Worm (Caenorhabditis elegans) whole organism, L1 larva: ENCODE measurements around the gene F40A3.2.
A peak's percentile ranks its signal among the peaks of the same experiment; 100 is the strongest.

Source experiments
- C34B4.2 ChIP-seq: sonication (generic microtip); optimal IDR thresholded peaks from 2 replicates; lab custom pipeline; 2017; ENCODE audit warnings: mild to moderate bottlenecking, missing genetic modification characterization, missing compliant biosample characterization
- F16B12.6 ChIP-seq: fragments of 150-350 bp; optimal IDR thresholded peaks from 2 replicates; lab custom pipeline; 2014; ENCODE audit warnings: missing biosample characterization, missing genetic modification characterization
- Y116A8C.19 ChIP-seq: sonication (generic microtip); optimal IDR thresholded peaks from 2 replicates; lab custom pipeline; 2016; ENCODE audit warnings: missing compliant biosample characterization, missing genetic modification characterization, borderline replicate concordance
- alr-1 ChIP-seq: fragments of 200-800 bp; sonication (Bioruptor generic); optimal IDR thresholded peaks from 2 replicates; lab custom pipeline; 2018; ENCODE audit warnings: borderline replicate concordance, mild to moderate bottlenecking, missing genetic modification characterization, missing compliant biosample characterization
- aly-2 ChIP-seq: fragments of 150-350 bp; optimal IDR thresholded peaks from 2 replicates; lab custom pipeline; 2014; ENCODE audit warnings: missing biosample characterization, missing genetic modification characterization
- ceh-8 ChIP-seq: fragments of 200-800 bp; sonication (Bioruptor generic); optimal IDR thresholded peaks from 2 replicates; lab custom pipeline; 2018; ENCODE audit warnings: mild to moderate bottlenecking, missing genetic modification characterization, moderate library complexity, missing compliant biosample characterization
- ceh-82 ChIP-seq, 3 experiments: fragments of 150-350 bp in 1 of 3; sonication (generic microtip) in 2 of 3; optimal IDR thresholded peaks; 2 replicates each; lab custom pipeline; 2014 to 2017; ENCODE audit warnings: missing biosample characterization in 3 of 3, missing genetic modification characterization in 3 of 3
- ceh-88 ChIP-seq: fragments of 200-800 bp; sonication (Bioruptor generic); IDR thresholded peaks from 2 replicates; pipeline ENCODE4 v1.3.6; 2022; ENCODE audit warnings: missing genetic modification characterization, missing compliant biosample characterization
- ceh-90 ChIP-seq: sonication (generic microtip); optimal IDR thresholded peaks from 2 replicates; lab custom pipeline; 2016; ENCODE audit warnings: missing genetic modification characterization, missing compliant biosample characterization
- dpl-1 ChIP-seq, 3 experiments: fragments of 150-350 bp in 2 of 3; sonication (generic microtip) in 1 of 3; optimal IDR thresholded peaks; 2 replicates each; lab custom pipeline; 2014 to 2017; ENCODE audit warnings: missing biosample characterization in 3 of 3, missing genetic modification characterization in 3 of 3, missing genetic modification reagents in 3 of 3
- efl-1 ChIP-seq, 4 experiments: fragments of 150-350 bp; optimal IDR thresholded peaks in 3 of 4; peaks in 1 of 4; 1 replicate in 1 of 4; 2 replicates in 3 of 4; lab custom pipeline; 2014; ENCODE audit warnings: missing biosample characterization in 2 of 4, missing genetic modification characterization in 2 of 4, missing genetic modification reagents in 2 of 4
- egl-13 ChIP-seq: sonication (generic microtip); optimal IDR thresholded peaks from 2 replicates; lab custom pipeline; 2016; ENCODE audit warnings: missing genotype, missing genetic modification reagents, missing genetic modification characterization, missing compliant biosample characterization
- elt-2 ChIP-seq: sonication (generic microtip); optimal IDR thresholded peaks from 2 replicates; lab custom pipeline; 2016; ENCODE audit warnings: missing genetic modification characterization, mild to moderate bottlenecking, inconsistent platforms, missing compliant biosample characterization, missing genetic modification reagents
- elt-3 ChIP-seq, 6 experiments: fragments of 150-350 bp in 1 of 6; sonication (generic microtip); optimal IDR thresholded peaks; 2 replicates each; lab custom pipeline; 2017 to 2018; ENCODE audit warnings: missing biosample characterization in 6 of 6, missing genetic modification characterization in 6 of 6, inconsistent platforms in 1 of 6
- fkh-10 ChIP-seq: sonication (generic microtip); optimal IDR thresholded peaks from 2 replicates; lab custom pipeline; 2017; ENCODE audit warnings: missing biosample characterization, missing genetic modification reagents, missing genetic modification characterization
- fos-1 ChIP-seq: fragments of 150-350 bp; optimal IDR thresholded peaks from 2 replicates; lab custom pipeline; 2014; ENCODE audit warnings: missing biosample characterization, missing genetic modification characterization
- grh-1 ChIP-seq: fragments of 200-800 bp; sonication (Bioruptor generic); IDR thresholded peaks from 2 replicates; pipeline ENCODE4 v1.3.6; 2022; ENCODE audit warnings: missing genetic modification reagents, missing genetic modification characterization, missing compliant biosample characterization
- hlh-17 ChIP-seq: fragments of 200-800 bp; sonication (Bioruptor generic); optimal IDR thresholded peaks from 2 replicates; lab custom pipeline; 2018; ENCODE audit warnings: missing genetic modification characterization, mild to moderate bottlenecking, missing compliant biosample characterization, moderate library complexity, borderline replicate concordance
- hlh-4 ChIP-seq: sonication (generic microtip); optimal IDR thresholded peaks from 2 replicates; lab custom pipeline; 2016; ENCODE audit warnings: mild to moderate bottlenecking, missing genetic modification characterization, missing compliant biosample characterization
- irx-1 ChIP-seq: sonication (generic microtip); optimal IDR thresholded peaks from 2 replicates; lab custom pipeline; 2016; ENCODE audit warnings: missing genetic modification characterization, missing compliant biosample characterization
- isw-1 ChIP-seq: fragments of 200-800 bp; sonication (Bioruptor generic); IDR thresholded peaks from 2 replicates; pipeline ENCODE4 v1.3.6; 2022; ENCODE audit warnings: missing genetic modification characterization, missing compliant biosample characterization
- lin-13 ChIP-seq: fragments of 150-350 bp; optimal IDR thresholded peaks from 2 replicates; lab custom pipeline; 2014; ENCODE audit warnings: missing biosample characterization, missing genetic modification reagents, missing genetic modification characterization
- lin-14 ChIP-seq: fragments of 200-800 bp; sonication (Bioruptor generic); optimal IDR thresholded peaks from 2 replicates; lab custom pipeline; 2018; ENCODE audit warnings: mild to moderate bottlenecking, missing genetic modification characterization, moderate library complexity, missing compliant biosample characterization
- lin-15B ChIP-seq: fragments of 150-350 bp; sonication (generic microtip); optimal IDR thresholded peaks from 3 replicates; lab custom pipeline; 2014; ENCODE audit warnings: missing biosample characterization, missing genetic modification characterization
- lin-35 ChIP-seq, 2 experiments: fragments of 150-350 bp; optimal IDR thresholded peaks; 2 replicates each; lab custom pipeline; 2014; ENCODE audit warnings: missing biosample characterization in 2 of 2, missing genetic modification characterization in 2 of 2, missing genetic modification reagents in 2 of 2
- lsy-2 ChIP-seq, 2 experiments: fragments of 150-350 bp; optimal IDR thresholded peaks; 2 replicates each; lab custom pipeline; 2014; ENCODE audit warnings: missing biosample characterization in 2 of 2, missing genetic modification characterization in 2 of 2
- mab-9 ChIP-seq: fragments of 200-800 bp; sonication (Bioruptor generic); IDR thresholded peaks from 2 replicates; pipeline ENCODE4 v1.3.6; 2022; ENCODE audit warnings: missing genetic modification reagents, missing genetic modification characterization, missing compliant biosample characterization
- mdl-1 ChIP-seq, 2 experiments: fragments of 150-350 bp; optimal IDR thresholded peaks; 2 replicates each; lab custom pipeline; 2014 to 2017; ENCODE audit warnings: missing biosample characterization in 2 of 2, missing genetic modification characterization in 2 of 2, inconsistent platforms in 1 of 2
- nhr-11 ChIP-seq: fragments of 150-350 bp; optimal IDR thresholded peaks from 2 replicates; lab custom pipeline; 2014; ENCODE audit warnings: missing biosample characterization, missing genetic modification characterization
- nhr-12 ChIP-seq: sonication (generic microtip); optimal IDR thresholded peaks from 2 replicates; lab custom pipeline; 2017; ENCODE audit warnings: missing biosample characterization, missing genetic modification characterization
- nhr-19 ChIP-seq: fragments of 200-800 bp; sonication (Bioruptor generic); conservative IDR thresholded peaks from 2 replicates; pipeline ENCODE4 v1.3.6; 2022; ENCODE audit warnings: missing genetic modification characterization, missing compliant biosample characterization
- nhr-20 ChIP-seq: sonication (generic microtip); optimal IDR thresholded peaks from 2 replicates; lab custom pipeline; 2016; ENCODE audit warnings: mild to moderate bottlenecking, missing genetic modification characterization, missing compliant biosample characterization
- nhr-28 ChIP-seq: fragments of 150-350 bp; optimal IDR thresholded peaks from 2 replicates; lab custom pipeline; 2014; ENCODE audit warnings: missing biosample characterization, missing genetic modification characterization
- nhr-47 ChIP-seq: sonication (generic microtip); optimal IDR thresholded peaks from 2 replicates; lab custom pipeline; 2016; ENCODE audit warnings: mild to moderate bottlenecking, missing genetic modification characterization, moderate library complexity, missing compliant biosample characterization
- nhr-71 ChIP-seq: sonication (generic microtip); optimal IDR thresholded peaks from 2 replicates; lab custom pipeline; 2016; ENCODE audit warnings: mild to moderate bottlenecking, missing genetic modification characterization, moderate library complexity, missing compliant biosample characterization
- nhr-85 ChIP-seq: sonication (generic microtip); peaks from one replicate; lab custom pipeline; 2016; ENCODE audit warnings: missing genetic modification characterization, inconsistent platforms, missing compliant biosample characterization
- pag-3 ChIP-seq: sonication (generic microtip); optimal IDR thresholded peaks from 2 replicates; lab custom pipeline; 2017; ENCODE audit warnings: missing genetic modification characterization, mild to moderate bottlenecking, missing compliant biosample characterization, antibody characterized with exemption, borderline replicate concordance; ENCODE audit not compliant: insufficient read depth
- pqm-1 ChIP-seq: sonication (generic microtip); optimal IDR thresholded peaks from 3 replicates; lab custom pipeline; 2017; ENCODE audit warnings: missing biosample characterization, missing genetic modification characterization
- skn-1 ChIP-seq: fragments of 150-350 bp; optimal IDR thresholded peaks from 2 replicates; lab custom pipeline; 2014; ENCODE audit warnings: missing biosample characterization, missing genetic modification characterization
- snpc-4 ChIP-seq: fragments of 150-350 bp; optimal IDR thresholded peaks from 2 replicates; lab custom pipeline; 2014; ENCODE audit warnings: missing biosample characterization, missing genetic modification characterization
- sptf-1 ChIP-seq: fragments of 150-350 bp; optimal IDR thresholded peaks from 2 replicates; lab custom pipeline; 2014; ENCODE audit warnings: missing biosample characterization, missing genetic modification characterization
- sup-37 ChIP-seq: fragments of 200-800 bp; sonication (Bioruptor generic); optimal IDR thresholded peaks from 2 replicates; lab custom pipeline; 2018; ENCODE audit warnings: mild to moderate bottlenecking, missing genetic modification characterization, missing compliant biosample characterization
- tbx-2 ChIP-seq: sonication (generic microtip); optimal IDR thresholded peaks from 2 replicates; lab custom pipeline; 2016; ENCODE audit warnings: missing genetic modification characterization, missing compliant biosample characterization
- tlp-1 ChIP-seq: fragments of 150-350 bp; optimal IDR thresholded peaks from 2 replicates; lab custom pipeline; 2014; ENCODE audit warnings: missing biosample characterization, missing genetic modification characterization
- unc-130 ChIP-seq: fragments of 150-350 bp; optimal IDR thresholded peaks from 2 replicates; lab custom pipeline; 2017; ENCODE audit warnings: missing biosample characterization, missing genetic modification characterization, inconsistent platforms
- unc-30 ChIP-seq: sonication (generic microtip); optimal IDR thresholded peaks from 2 replicates; lab custom pipeline; 2017; ENCODE audit warnings: missing biosample characterization, missing genetic modification characterization
- unc-62 ChIP-seq: fragments of 150-350 bp; optimal IDR thresholded peaks from 2 replicates; lab custom pipeline; 2014; ENCODE audit warnings: missing biosample characterization, missing genetic modification reagents, missing genetic modification characterization
- vab-15 ChIP-seq: sonication (generic microtip); optimal IDR thresholded peaks from 2 replicates; lab custom pipeline; 2017; ENCODE audit warnings: missing genotype, mild to moderate bottlenecking, missing genetic modification characterization, missing compliant biosample characterization
- zag-1 ChIP-seq: fragments of 150-350 bp; optimal IDR thresholded peaks from 2 replicates; lab custom pipeline; 2014; ENCODE audit warnings: missing biosample characterization, missing genetic modification characterization
- zip-4 ChIP-seq: fragments of 200-800 bp; sonication (Bioruptor generic); optimal IDR thresholded peaks from 2 replicates; lab custom pipeline; 2018; ENCODE audit warnings: mild to moderate bottlenecking, missing genetic modification characterization, moderate library complexity, missing compliant biosample characterization
- ztf-11 ChIP-seq, 2 experiments: sonication (generic microtip); optimal IDR thresholded peaks; 2 replicates each; lab custom pipeline; 2016 to 2017; ENCODE audit warnings: missing genetic modification characterization in 2 of 2, missing biosample characterization in 1 of 2, missing compliant biosample characterization in 1 of 2
- ztf-4 ChIP-seq: fragments of 150-350 bp; optimal IDR thresholded peaks from 2 replicates; lab custom pipeline; 2014; ENCODE audit warnings: missing biosample characterization, missing genetic modification characterization

F40A3.2 gene

ce11 chrV:7854603-7855002 lies 24.1 kb upstream of the F40A3.2 start, which contains the start of the genes C37C3.9 and C37C3.18:
Gene C37C3.9, minus strand, starts transcription at chrV:7854700.
Gene C37C3.18, plus strand, starts transcription at chrV:7854993.
- TF ChIP-seq zag-1 (tag; lab: Kevin White, UChicago), result peak; percentile 39
- no peak for TF ChIP-seq nhr-12
- TF ChIP-seq lin-13 (GFP tag; lab: Kevin White, UChicago), result peak; percentile 76
- peak; percentile 32 for TF ChIP-seq F16B12.6
- no peak for TF ChIP-seq Y116A8C.19
- peak in 1 of 2 experiments; percentile 84 for TF ChIP-seq mdl-1 (tag; optimal IDR thresholded peaks at IDR 0.05; lab: Kevin White, UChicago)
- TF ChIP-seq lin-14, result peak; percentile 92
- TF ChIP-seq aly-2, result peak; percentile 38
- peak; percentile 80 for TF ChIP-seq fos-1 (tag; lab: Kevin White, UChicago)
- TF ChIP-seq pqm-1 (tag; lab: Kevin White, UChicago), result no peak
- no peak for TF ChIP-seq unc-62 (GFP tag; lab: Kevin White, UChicago)
- peak; percentile 85 for TF ChIP-seq nhr-47 (tag; lab: Kevin White, UChicago)
- TF ChIP-seq mab-9 (GFP tag; lab: Robert Waterston, UW), result peak; percentile 27; the same call in 1 of the 2 replicates
- TF ChIP-seq sptf-1 (tag; lab: Kevin White, UChicago), result no peak
- TF ChIP-seq isw-1 (GFP tag; lab: Robert Waterston, UW), result peak; percentile 77
- TF ChIP-seq nhr-19 (GFP tag; lab: Robert Waterston, UW), result peak; percentile 75
- TF ChIP-seq ceh-90 (tag; lab: Kevin White, UChicago), result no peak
- no peak for TF ChIP-seq fkh-10 (GFP tag; lab: Kevin White, UChicago)
- TF ChIP-seq nhr-11 (tag; lab: Kevin White, UChicago), result peak; percentile 51
- no peak for TF ChIP-seq hlh-4
- TF ChIP-seq nhr-28 (tag; lab: Kevin White, UChicago), result no peak
- no peak for TF ChIP-seq alr-1 (tag; lab: Kevin White, UChicago)
- TF ChIP-seq unc-30, result no peak
- TF ChIP-seq nhr-85 (tag; lab: Kevin White, UChicago), result peak; percentile 89
- TF ChIP-seq elt-2 (tag; lab: Kevin White, UChicago), result peak; percentile 58
- peak; percentile 29; the same call in 1 of the 2 replicates for TF ChIP-seq ceh-88 (GFP tag; lab: Robert Waterston, UW)
- peak in 1 of 6 experiments; percentile 47 for TF ChIP-seq elt-3 (tag; optimal IDR thresholded peaks at IDR 0.05; lab: Kevin White, UChicago)
- peak; percentile 78 for TF ChIP-seq tbx-2 (tag; lab: Kevin White, UChicago)
- TF ChIP-seq grh-1 (GFP tag; lab: Robert Waterston, UW), result no peak
- no peak for TF ChIP-seq ztf-11 (tag; optimal IDR thresholded peaks at IDR 0.05; lab: Kevin White, UChicago)
- no peak for TF ChIP-seq vab-15 (tag; lab: Kevin White, UChicago)
- peak; percentile 72 to 88 for TF ChIP-seq lsy-2 (tag; optimal IDR thresholded peaks at IDR 0.05; lab: Kevin White, UChicago)
- TF ChIP-seq egl-13 (tag; lab: Kevin White, UChicago), result peak; percentile 5
- TF ChIP-seq efl-1 (optimal IDR thresholded peaks at IDR 0.05; lab: Kevin White, UChicago), result peak; percentile 85 to 97
- peak; percentile 54 to 90 for TF ChIP-seq efl-1 (GFP tag; optimal IDR thresholded peaks at IDR 0.05 in 1 of 2; lab: Kevin White, UChicago)
- peak; percentile 14 for TF ChIP-seq irx-1
- TF ChIP-seq snpc-4 (tag; lab: Kevin White, UChicago), result peak; percentile 60
- peak; percentile 22 for TF ChIP-seq sup-37 (GFP tag; lab: Kevin White, UChicago)
- peak; percentile 27 for TF ChIP-seq ceh-8
- no peak for TF ChIP-seq hlh-17 (GFP tag; lab: Kevin White, UChicago)
- TF ChIP-seq unc-130 (tag; lab: Kevin White, UChicago), result peak; percentile 51
- peak; percentile 80 for TF ChIP-seq nhr-20 (tag; lab: Kevin White, UChicago)
- no peak for TF ChIP-seq pag-3
- TF ChIP-seq skn-1 (tag; lab: Kevin White, UChicago), result peak; percentile 82
- TF ChIP-seq tlp-1 (tag; lab: Kevin White, UChicago), result no peak
- peak; percentile 72 to 82 (median 81) for TF ChIP-seq ceh-82 (tag; optimal IDR thresholded peaks at IDR 0.05; lab: Kevin White, UChicago)
- TF ChIP-seq zip-4, result peak; percentile 37
- peak; percentile 90 for TF ChIP-seq nhr-71 (tag; lab: Kevin White, UChicago)
- peak; percentile 74 to 82 for TF ChIP-seq lin-35 (GFP tag; optimal IDR thresholded peaks at IDR 0.05; lab: Kevin White, UChicago)
- TF ChIP-seq dpl-1 (GFP tag; optimal IDR thresholded peaks at IDR 0.05; lab: Kevin White, UChicago), result peak; percentile 52 to 60 (median 52)
- TF ChIP-seq lin-15B (tag; lab: Kevin White, UChicago), result no peak
- TF ChIP-seq C34B4.2 (tag; lab: Kevin White, UChicago), result no peak
- TF ChIP-seq ztf-4 (tag; lab: Kevin White, UChicago), result peak; percentile 39
